Worm (Caenorhabditis elegans) whole organism, L2 larva: Measurements from ENCODE around the gene bec-1.

Source experiments
- C34F6.9 ChIP-seq: fragments of 150-350 bp; optimal IDR thresholded peaks from 2 replicates; lab custom pipeline; 2014; ENCODE audit warnings: missing biosample characterization, missing genetic modification characterization
- F13H6.1 ChIP-seq: sonication (generic microtip); optimal IDR thresholded peaks from 2 replicates; lab custom pipeline; 2016; ENCODE audit warnings: missing genetic modification characterization, missing compliant biosample characterization
- R02D3.7 ChIP-seq: fragments of 150-350 bp; optimal IDR thresholded peaks from 2 replicates; lab custom pipeline; 2014; ENCODE audit warnings: missing biosample characterization, missing genetic modification characterization
- Y55F3AM.14 ChIP-seq: fragments of 200-800 bp; sonication (Bioruptor generic); optimal IDR thresholded peaks from 2 replicates; lab custom pipeline; 2018; ENCODE audit warnings: mild to moderate bottlenecking, missing genetic modification characterization, missing compliant biosample characterization
- ZK546.5 ChIP-seq: sonication (generic microtip); optimal IDR thresholded peaks from 2 replicates; lab custom pipeline; 2017; ENCODE audit warnings: missing biosample characterization, missing genetic modification characterization
- alr-1 ChIP-seq: fragments of 150-350 bp; optimal IDR thresholded peaks from 2 replicates; lab custom pipeline; 2014; ENCODE audit warnings: missing biosample characterization, missing genetic modification characterization
- aly-2 ChIP-seq: fragments of 150-350 bp; optimal IDR thresholded peaks from 2 replicates; lab custom pipeline; 2014; ENCODE audit warnings: missing biosample characterization, missing genetic modification characterization
- ama-1 ChIP-seq: fragments of 150-350 bp; optimal IDR thresholded peaks from 2 replicates; lab custom pipeline; 2018; ENCODE audit warnings: inconsistent platforms
- ceh-82 ChIP-seq: fragments of 150-350 bp; optimal IDR thresholded peaks from 2 replicates; lab custom pipeline; 2014; ENCODE audit warnings: missing biosample characterization, missing genetic modification characterization
- crh-2 ChIP-seq: sonication (generic microtip); optimal IDR thresholded peaks from 2 replicates; lab custom pipeline; 2017; ENCODE audit warnings: missing biosample characterization, missing genetic modification characterization
- dmd-4 ChIP-seq: sonication (generic microtip); optimal IDR thresholded peaks from 2 replicates; lab custom pipeline; 2017; ENCODE audit warnings: missing biosample characterization, missing genetic modification characterization
- fos-1 ChIP-seq: fragments of 150-350 bp; optimal IDR thresholded peaks from 2 replicates; lab custom pipeline; 2014; ENCODE audit warnings: missing biosample characterization, missing genetic modification characterization
- gmeb-1 ChIP-seq: fragments of 150-350 bp; optimal IDR thresholded peaks from 2 replicates; lab custom pipeline; 2014; ENCODE audit warnings: missing biosample characterization, missing genetic modification characterization
- lin-11 ChIP-seq: fragments of 150-350 bp; sonication (generic microtip); optimal IDR thresholded peaks from 2 replicates; lab custom pipeline; 2014; ENCODE audit warnings: missing biosample characterization, missing genetic modification characterization, inconsistent platforms, mixed read lengths
- lin-13 ChIP-seq: fragments of 150-350 bp; optimal IDR thresholded peaks from 2 replicates; lab custom pipeline; 2014; ENCODE audit warnings: missing biosample characterization, missing genetic modification reagents, missing genetic modification characterization
- lin-39 ChIP-seq: fragments of 150-350 bp; optimal IDR thresholded peaks from 2 replicates; lab custom pipeline; 2014; ENCODE audit warnings: missing biosample characterization, missing genetic modification reagents, missing genetic modification characterization
- lsy-2 ChIP-seq, 2 experiments: fragments of 150-350 bp in 1 of 2; sonication (generic microtip) in 1 of 2; optimal IDR thresholded peaks; 2 replicates each; lab custom pipeline; 2014 to 2017; ENCODE audit warnings: missing biosample characterization in 2 of 2, missing genetic modification characterization in 2 of 2
- mab-5 ChIP-seq: fragments of 150-350 bp; optimal IDR thresholded peaks from 2 replicates; lab custom pipeline; 2014; ENCODE audit warnings: missing biosample characterization, missing genetic modification characterization
- mbf-1 ChIP-seq: sonication (generic microtip); optimal IDR thresholded peaks from 2 replicates; lab custom pipeline; 2017; ENCODE audit warnings: missing biosample characterization, missing genetic modification characterization
- mdl-1 ChIP-seq, 2 experiments: fragments of 150-350 bp in 1 of 2; sonication (generic microtip) in 1 of 2; optimal IDR thresholded peaks; 2 replicates each; lab custom pipeline; 2017; ENCODE audit warnings: missing biosample characterization in 2 of 2, missing genetic modification characterization in 2 of 2
- nhr-11 ChIP-seq: fragments of 150-350 bp; optimal IDR thresholded peaks from 2 replicates; lab custom pipeline; 2014; ENCODE audit warnings: missing biosample characterization, missing genetic modification characterization
- nhr-12 ChIP-seq: fragments of 150-350 bp; optimal IDR thresholded peaks from 2 replicates; lab custom pipeline; 2014; ENCODE audit warnings: missing biosample characterization, missing genetic modification characterization
- nhr-21 ChIP-seq: fragments of 150-350 bp; optimal IDR thresholded peaks from 2 replicates; lab custom pipeline; 2014; ENCODE audit warnings: missing biosample characterization, missing genetic modification characterization
- nhr-23 ChIP-seq: fragments of 150-350 bp; optimal IDR thresholded peaks from 2 replicates; lab custom pipeline; 2014; ENCODE audit warnings: missing biosample characterization, missing genetic modification reagents, missing genetic modification characterization
- nhr-237 ChIP-seq: fragments of 150-350 bp; optimal IDR thresholded peaks from 2 replicates; lab custom pipeline; 2014; ENCODE audit warnings: missing biosample characterization, missing genetic modification characterization
- nhr-6 ChIP-seq: fragments of 150-350 bp; optimal IDR thresholded peaks from 2 replicates; lab custom pipeline; 2014; ENCODE audit warnings: missing biosample characterization, missing genetic modification characterization
- nhr-77 ChIP-seq: fragments of 150-350 bp; optimal IDR thresholded peaks from 2 replicates; lab custom pipeline; 2014; ENCODE audit warnings: missing biosample characterization, missing genetic modification characterization
- sem-4 ChIP-seq: fragments of 150-350 bp; optimal IDR thresholded peaks from 2 replicates; lab custom pipeline; 2014; ENCODE audit warnings: missing biosample characterization, missing genetic modification reagents, missing genetic modification characterization
- sma-3 ChIP-seq: sonication (generic microtip); optimal IDR thresholded peaks from 2 replicates; lab custom pipeline; 2016; ENCODE audit warnings: missing genetic modification reagents, missing genetic modification characterization, missing compliant biosample characterization
- sma-9 ChIP-seq, 2 experiments: fragments of 150-350 bp in 1 of 2; sonication (generic microtip) in 1 of 2; optimal IDR thresholded peaks; 2 replicates each; lab custom pipeline; 2014 to 2016; ENCODE audit warnings: missing genetic modification characterization in 2 of 2, mild to moderate bottlenecking in 1 of 2, missing biosample characterization in 1 of 2, missing compliant biosample characterization in 1 of 2, missing genetic modification reagents in 1 of 2, moderate library complexity in 1 of 2
- snpc-4 ChIP-seq: fragments of 150-350 bp; optimal IDR thresholded peaks from 2 replicates; lab custom pipeline; 2014; ENCODE audit warnings: missing biosample characterization, missing genetic modification characterization
- unc-39 ChIP-seq: fragments of 150-350 bp; optimal IDR thresholded peaks from 2 replicates; lab custom pipeline; 2014; ENCODE audit warnings: missing biosample characterization, missing genetic modification characterization
- unc-62 ChIP-seq: fragments of 150-350 bp; optimal IDR thresholded peaks from 2 replicates; lab custom pipeline; 2014; ENCODE audit warnings: missing biosample characterization, missing genetic modification reagents, missing genetic modification characterization
- zag-1 ChIP-seq: fragments of 150-350 bp; optimal IDR thresholded peaks from 2 replicates; lab custom pipeline; 2014; ENCODE audit warnings: missing biosample characterization, missing genetic modification characterization
- ztf-1 ChIP-seq: fragments of 200-800 bp; sonication (Bioruptor generic); conservative IDR thresholded peaks from 2 replicates; pipeline ENCODE4 v1.3.6; 2022; ENCODE audit warnings: missing genetic modification characterization, missing compliant biosample characterization
- ztf-4 ChIP-seq: fragments of 150-350 bp; optimal IDR thresholded peaks from 2 replicates; lab custom pipeline; 2014; ENCODE audit warnings: missing biosample characterization, missing genetic modification characterization

The bec-1 gene

ce11 chrIV:5690386-5691080 lies 26.3 kb upstream of the bec-1 start, which contains the start of gene C55C3.8:
Gene C55C3.8, plus strand, starts transcription at chrIV:5691030.
- TF ChIP-seq mab-5 (tag; lab: Kevin White, UChicago): no peak
- TF ChIP-seq sem-4 (tag; lab: Kevin White, UChicago): no peak
- no peak for TF ChIP-seq crh-2 (tag; lab: Kevin White, UChicago)
- TF ChIP-seq ceh-82 (tag; lab: Kevin White, UChicago): no peak
- no peak for TF ChIP-seq aly-2 (tag; lab: Kevin White, UChicago)
- TF ChIP-seq ztf-4 (tag; lab: Kevin White, UChicago): no peak
- TF ChIP-seq lsy-2 (tag; optimal IDR thresholded peaks at IDR 0.05; lab: Kevin White, UChicago): no peak
- TF ChIP-seq Y55F3AM.14 (GFP tag; lab: Kevin White, UChicago): no peak
- TF ChIP-seq R02D3.7: no peak
- no peak for TF ChIP-seq nhr-21 (tag; lab: Kevin White, UChicago)
- TF ChIP-seq lin-11: no peak
- no peak for TF ChIP-seq lin-13 (GFP tag; lab: Kevin White, UChicago)
- no peak for TF ChIP-seq mdl-1 (tag; optimal IDR thresholded peaks at IDR 0.05; lab: Kevin White, UChicago)
- TF ChIP-seq snpc-4: no peak
- TF ChIP-seq nhr-12 (tag; lab: Kevin White, UChicago): no peak
- TF ChIP-seq nhr-77 (tag; lab: Kevin White, UChicago): no peak
- TF ChIP-seq nhr-11: no peak

ce11 chrIV:5685014-5685413 lies 20.8 kb upstream of the bec-1 start, which contains the start of gene C55C3.3:
Gene C55C3.3, plus strand, starts transcription at chrIV:5685287.
- TF ChIP-seq nhr-11: no peak
- no peak for TF ChIP-seq aly-2 (tag; lab: Kevin White, UChicago)
- TF ChIP-seq unc-39 (tag; lab: Kevin White, UChicago): no peak
- TF ChIP-seq nhr-23 (tag; lab: Kevin White, UChicago): no peak
- no peak for TF ChIP-seq snpc-4
- no peak for TF ChIP-seq ZK546.5 (tag; lab: Kevin White, UChicago)
- no peak for TF ChIP-seq unc-62
- no peak for TF ChIP-seq lin-39
- no peak for TF ChIP-seq gmeb-1
- TF ChIP-seq sma-3 (GFP tag; lab: Kevin White, UChicago): no peak

- no peak for TF ChIP-seq gmeb-1
Measured at ce11 chrIV:5682547-5683234, 18.5 kb upstream of the bec-1 start, which contains the start of the genes C55C3.7 and C55C3.6. Gene C55C3.7, minus strand, starts transcription at chrIV:5682647. Gene C55C3.6, plus strand, starts transcription at chrIV:5683184.

- TF ChIP-seq ztf-1 (GFP tag; lab: Robert Waterston, UW): no peak
- TF ChIP-seq ama-1 (lab: Kevin White, UChicago): no peak
- TF ChIP-seq ZK546.5 (tag; lab: Kevin White, UChicago): no peak
- no peak for TF ChIP-seq lin-39
- no peak for TF ChIP-seq Y55F3AM.14 (GFP tag; lab: Kevin White, UChicago)
- TF ChIP-seq F13H6.1 (tag; lab: Kevin White, UChicago): no peak
- TF ChIP-seq alr-1 (tag; lab: Kevin White, UChicago): no peak
- no peak for TF ChIP-seq nhr-6
- TF ChIP-seq sma-9 (GFP tag; optimal IDR thresholded peaks at IDR 0.05; lab: Kevin White, UChicago): no peak
- TF ChIP-seq sma-9 (tag; optimal IDR thresholded peaks at IDR 0.05; lab: Kevin White, UChicago): no peak
- no peak for TF ChIP-seq nhr-237 (tag; lab: Kevin White, UChicago)
- TF ChIP-seq lin-13 (GFP tag; lab: Kevin White, UChicago): no peak
- TF ChIP-seq snpc-4: no peak
- TF ChIP-seq lin-11: no peak
- no peak for TF ChIP-seq aly-2 (tag; lab: Kevin White, UChicago)
- TF ChIP-seq gmeb-1: no peak
- TF ChIP-seq crh-2 (tag; lab: Kevin White, UChicago): no peak
Measured at ce11 chrIV:5678044-5678443, 13.8 kb upstream of the bec-1 start, which contains the start of gene C55C3.4. Gene C55C3.4, minus strand, starts transcription at chrIV:5678144.

- no peak for TF ChIP-seq ceh-82 (tag; lab: Kevin White, UChicago)
- no peak for TF ChIP-seq mbf-1 (tag; lab: Kevin White, UChicago)
- no peak for TF ChIP-seq nhr-11
- TF ChIP-seq fos-1 (tag; lab: Kevin White, UChicago): no peak
- no peak for TF ChIP-seq ama-1 (lab: Kevin White, UChicago)
- TF ChIP-seq dmd-4 (tag; lab: Kevin White, UChicago): no peak
- TF ChIP-seq lin-13 (GFP tag; lab: Kevin White, UChicago): no peak
- TF ChIP-seq zag-1 (tag; lab: Kevin White, UChicago): no peak
- no peak for TF ChIP-seq C34F6.9 (tag; lab: Kevin White, UChicago)
Measured at ce11 chrIV:5674435-5674834, 10.2 kb upstream of the bec-1 start, which contains the start of gene srd-5. Gene srd-5, minus strand, starts transcription at chrIV:5674535.
